Worm (Caenorhabditis elegans) whole organism, L1 larva: ENCODE data around the gene fars-3.

Experiments used
- C16A3.4 ChIP-seq: fragments of 150-350 bp; optimal IDR thresholded peaks from 2 replicates; lab custom pipeline; 2014; ENCODE audit warnings: missing biosample characterization, missing genetic modification characterization
- C34B4.2 ChIP-seq: sonication (generic microtip); optimal IDR thresholded peaks from 2 replicates; lab custom pipeline; 2017; ENCODE audit warnings: mild to moderate bottlenecking, missing genetic modification characterization, missing compliant biosample characterization
- Y116A8C.19 ChIP-seq: sonication (generic microtip); optimal IDR thresholded peaks from 2 replicates; lab custom pipeline; 2016; ENCODE audit warnings: missing compliant biosample characterization, missing genetic modification characterization, borderline replicate concordance
- aha-1 ChIP-seq: fragments of 150-350 bp; optimal IDR thresholded peaks from 2 replicates; lab custom pipeline; 2014; ENCODE audit warnings: missing biosample characterization, missing genetic modification characterization
- aly-2 ChIP-seq: fragments of 150-350 bp; optimal IDR thresholded peaks from 2 replicates; lab custom pipeline; 2014; ENCODE audit warnings: missing biosample characterization, missing genetic modification characterization
- blmp-1 ChIP-seq: fragments of 150-350 bp; optimal IDR thresholded peaks from 2 replicates; lab custom pipeline; 2014; ENCODE audit warnings: missing biosample characterization, missing genetic modification characterization
- ceh-8 ChIP-seq: fragments of 200-800 bp; sonication (Bioruptor generic); optimal IDR thresholded peaks from 2 replicates; lab custom pipeline; 2018; ENCODE audit warnings: mild to moderate bottlenecking, missing genetic modification characterization, moderate library complexity, missing compliant biosample characterization
- ceh-88 ChIP-seq: fragments of 200-800 bp; sonication (Bioruptor generic); IDR thresholded peaks from 2 replicates; pipeline ENCODE4 v1.3.6; 2022; ENCODE audit warnings: missing genetic modification characterization, missing compliant biosample characterization
- ceh-90 ChIP-seq: sonication (generic microtip); optimal IDR thresholded peaks from 2 replicates; lab custom pipeline; 2016; ENCODE audit warnings: missing genetic modification characterization, missing compliant biosample characterization
- ces-1 ChIP-seq: fragments of 150-350 bp; optimal IDR thresholded peaks from 2 replicates; lab custom pipeline; 2014; ENCODE audit warnings: missing biosample characterization, missing genetic modification reagents, missing genetic modification characterization
- dpl-1 ChIP-seq, 3 experiments: fragments of 150-350 bp in 2 of 3; sonication (generic microtip) in 1 of 3; optimal IDR thresholded peaks; 2 replicates each; lab custom pipeline; 2014 to 2017; ENCODE audit warnings: missing biosample characterization in 3 of 3, missing genetic modification characterization in 3 of 3, missing genetic modification reagents in 3 of 3
- dsc-1 ChIP-seq: sonication (generic microtip); optimal IDR thresholded peaks from 2 replicates; lab custom pipeline; 2016; ENCODE audit warnings: mild to moderate bottlenecking, missing genetic modification characterization, missing compliant biosample characterization
- efl-1 ChIP-seq, 4 experiments: fragments of 150-350 bp; optimal IDR thresholded peaks in 3 of 4; peaks in 1 of 4; 1 replicate in 1 of 4; 2 replicates in 3 of 4; lab custom pipeline; 2014; ENCODE audit warnings: missing biosample characterization in 2 of 4, missing genetic modification characterization in 2 of 4, missing genetic modification reagents in 2 of 4
- egl-13 ChIP-seq: sonication (generic microtip); optimal IDR thresholded peaks from 2 replicates; lab custom pipeline; 2016; ENCODE audit warnings: missing genotype, missing genetic modification reagents, missing genetic modification characterization, missing compliant biosample characterization
- elt-2 ChIP-seq: sonication (generic microtip); optimal IDR thresholded peaks from 2 replicates; lab custom pipeline; 2016; ENCODE audit warnings: missing genetic modification characterization, mild to moderate bottlenecking, inconsistent platforms, missing compliant biosample characterization, missing genetic modification reagents
- fkh-10 ChIP-seq: sonication (generic microtip); optimal IDR thresholded peaks from 2 replicates; lab custom pipeline; 2017; ENCODE audit warnings: missing biosample characterization, missing genetic modification reagents, missing genetic modification characterization
- fkh-4 ChIP-seq: sonication (generic microtip); optimal IDR thresholded peaks from 2 replicates; lab custom pipeline; 2016; ENCODE audit warnings: missing compliant biosample characterization, missing genetic modification characterization, borderline replicate concordance
- fkh-8 ChIP-seq: sonication (generic microtip); optimal IDR thresholded peaks from 2 replicates; lab custom pipeline; 2016; ENCODE audit warnings: mild to moderate bottlenecking, missing genetic modification characterization, missing compliant biosample characterization
- fos-1 ChIP-seq: fragments of 150-350 bp; optimal IDR thresholded peaks from 2 replicates; lab custom pipeline; 2014; ENCODE audit warnings: missing biosample characterization, missing genetic modification characterization
- hlh-4 ChIP-seq: sonication (generic microtip); optimal IDR thresholded peaks from 2 replicates; lab custom pipeline; 2016; ENCODE audit warnings: mild to moderate bottlenecking, missing genetic modification characterization, missing compliant biosample characterization
- jun-1 ChIP-seq: fragments of 150-350 bp; optimal IDR thresholded peaks from 2 replicates; lab custom pipeline; 2014; ENCODE audit warnings: missing biosample characterization, missing genetic modification reagents, missing genetic modification characterization
- lin-13 ChIP-seq: fragments of 150-350 bp; optimal IDR thresholded peaks from 2 replicates; lab custom pipeline; 2014; ENCODE audit warnings: missing biosample characterization, missing genetic modification reagents, missing genetic modification characterization
- lin-14 ChIP-seq: fragments of 200-800 bp; sonication (Bioruptor generic); optimal IDR thresholded peaks from 2 replicates; lab custom pipeline; 2018; ENCODE audit warnings: mild to moderate bottlenecking, missing genetic modification characterization, moderate library complexity, missing compliant biosample characterization
- lin-15B ChIP-seq: fragments of 150-350 bp; sonication (generic microtip); optimal IDR thresholded peaks from 3 replicates; lab custom pipeline; 2014; ENCODE audit warnings: missing biosample characterization, missing genetic modification characterization
- lin-35 ChIP-seq, 2 experiments: fragments of 150-350 bp; optimal IDR thresholded peaks; 2 replicates each; lab custom pipeline; 2014; ENCODE audit warnings: missing biosample characterization in 2 of 2, missing genetic modification characterization in 2 of 2, missing genetic modification reagents in 2 of 2
- lin-39 ChIP-seq: fragments of 150-350 bp; optimal IDR thresholded peaks from 2 replicates; lab custom pipeline; 2014; ENCODE audit warnings: missing biosample characterization, missing genetic modification reagents, missing genetic modification characterization
- lir-3 ChIP-seq: sonication (generic microtip); optimal IDR thresholded peaks from 2 replicates; lab custom pipeline; 2016; ENCODE audit warnings: mild to moderate bottlenecking, missing genetic modification characterization, moderate library complexity, missing compliant biosample characterization; ENCODE audit not compliant: poor library complexity
- lsy-2 ChIP-seq, 2 experiments: fragments of 150-350 bp; optimal IDR thresholded peaks; 2 replicates each; lab custom pipeline; 2014; ENCODE audit warnings: missing biosample characterization in 2 of 2, missing genetic modification characterization in 2 of 2
- mab-9 ChIP-seq: fragments of 200-800 bp; sonication (Bioruptor generic); IDR thresholded peaks from 2 replicates; pipeline ENCODE4 v1.3.6; 2022; ENCODE audit warnings: missing genetic modification reagents, missing genetic modification characterization, missing compliant biosample characterization
- mdl-1 ChIP-seq, 2 experiments: fragments of 150-350 bp; optimal IDR thresholded peaks; 2 replicates each; lab custom pipeline; 2014 to 2017; ENCODE audit warnings: missing biosample characterization in 2 of 2, missing genetic modification characterization in 2 of 2, inconsistent platforms in 1 of 2
- nhr-12 ChIP-seq: sonication (generic microtip); optimal IDR thresholded peaks from 2 replicates; lab custom pipeline; 2017; ENCODE audit warnings: missing biosample characterization, missing genetic modification characterization
- nhr-19 ChIP-seq: fragments of 200-800 bp; sonication (Bioruptor generic); conservative IDR thresholded peaks from 2 replicates; pipeline ENCODE4 v1.3.6; 2022; ENCODE audit warnings: missing genetic modification characterization, missing compliant biosample characterization
- nhr-71 ChIP-seq: sonication (generic microtip); optimal IDR thresholded peaks from 2 replicates; lab custom pipeline; 2016; ENCODE audit warnings: mild to moderate bottlenecking, missing genetic modification characterization, moderate library complexity, missing compliant biosample characterization
- nhr-76 ChIP-seq: sonication (generic microtip); optimal IDR thresholded peaks from 2 replicates; lab custom pipeline; 2017; ENCODE audit warnings: missing biosample characterization, missing genetic modification characterization
- nhr-77 ChIP-seq: fragments of 150-350 bp; optimal IDR thresholded peaks from 2 replicates; lab custom pipeline; 2014; ENCODE audit warnings: missing biosample characterization, missing genetic modification characterization
- pax-3 ChIP-seq: fragments of 200-800 bp; sonication (Bioruptor generic); optimal IDR thresholded peaks from 2 replicates; lab custom pipeline; 2018; ENCODE audit warnings: mild to moderate bottlenecking, missing genetic modification characterization, moderate library complexity, missing compliant biosample characterization
- pqm-1 ChIP-seq: sonication (generic microtip); optimal IDR thresholded peaks from 3 replicates; lab custom pipeline; 2017; ENCODE audit warnings: missing biosample characterization, missing genetic modification characterization
- rnt-1 ChIP-seq: sonication (generic microtip); optimal IDR thresholded peaks from 2 replicates; lab custom pipeline; 2016; ENCODE audit warnings: mild to moderate bottlenecking, missing genetic modification characterization, moderate library complexity, missing compliant biosample characterization
- skn-1 ChIP-seq: fragments of 150-350 bp; optimal IDR thresholded peaks from 2 replicates; lab custom pipeline; 2014; ENCODE audit warnings: missing biosample characterization, missing genetic modification characterization
- snu-23 ChIP-seq: sonication (generic microtip); optimal IDR thresholded peaks from 2 replicates; lab custom pipeline; 2016; ENCODE audit warnings: missing genetic modification characterization, missing compliant biosample characterization
- sup-37 ChIP-seq: fragments of 200-800 bp; sonication (Bioruptor generic); optimal IDR thresholded peaks from 2 replicates; lab custom pipeline; 2018; ENCODE audit warnings: mild to moderate bottlenecking, missing genetic modification characterization, missing compliant biosample characterization
- swsn-7 ChIP-seq: sonication (generic microtip); optimal IDR thresholded peaks from 2 replicates; lab custom pipeline; 2016; ENCODE audit warnings: missing genetic modification characterization, missing compliant biosample characterization
- tlp-1 ChIP-seq: fragments of 150-350 bp; optimal IDR thresholded peaks from 2 replicates; lab custom pipeline; 2014; ENCODE audit warnings: missing biosample characterization, missing genetic modification characterization
- unc-130 ChIP-seq: fragments of 150-350 bp; optimal IDR thresholded peaks from 2 replicates; lab custom pipeline; 2017; ENCODE audit warnings: missing biosample characterization, missing genetic modification characterization, inconsistent platforms
- unc-62 ChIP-seq: fragments of 150-350 bp; optimal IDR thresholded peaks from 2 replicates; lab custom pipeline; 2014; ENCODE audit warnings: missing biosample characterization, missing genetic modification reagents, missing genetic modification characterization
- unc-86 ChIP-seq: sonication (generic microtip); optimal IDR thresholded peaks from 2 replicates; lab custom pipeline; 2016; ENCODE audit warnings: missing genetic modification characterization, missing compliant biosample characterization
- unc-98 ChIP-seq: fragments of 200-800 bp; sonication (Bioruptor generic); IDR thresholded peaks from 2 replicates; pipeline ENCODE4 v1.3.6; 2022; ENCODE audit warnings: missing genetic modification characterization, missing compliant biosample characterization
- xbp-1 ChIP-seq: sonication (generic microtip); optimal IDR thresholded peaks from 2 replicates; lab custom pipeline; 2016; ENCODE audit warnings: missing genetic modification characterization, missing compliant biosample characterization
- zag-1 ChIP-seq: fragments of 150-350 bp; optimal IDR thresholded peaks from 2 replicates; lab custom pipeline; 2014; ENCODE audit warnings: missing biosample characterization, missing genetic modification characterization
- zip-4 ChIP-seq: fragments of 200-800 bp; sonication (Bioruptor generic); optimal IDR thresholded peaks from 2 replicates; lab custom pipeline; 2018; ENCODE audit warnings: mild to moderate bottlenecking, missing genetic modification characterization, moderate library complexity, missing compliant biosample characterization
- ztf-11 ChIP-seq, 2 experiments: sonication (generic microtip); optimal IDR thresholded peaks; 2 replicates each; lab custom pipeline; 2016 to 2017; ENCODE audit warnings: missing genetic modification characterization in 2 of 2, missing biosample characterization in 1 of 2, missing compliant biosample characterization in 1 of 2
- ztf-4 ChIP-seq: fragments of 150-350 bp; optimal IDR thresholded peaks from 2 replicates; lab custom pipeline; 2014; ENCODE audit warnings: missing biosample characterization, missing genetic modification characterization

The fars-3 gene

DNA sequence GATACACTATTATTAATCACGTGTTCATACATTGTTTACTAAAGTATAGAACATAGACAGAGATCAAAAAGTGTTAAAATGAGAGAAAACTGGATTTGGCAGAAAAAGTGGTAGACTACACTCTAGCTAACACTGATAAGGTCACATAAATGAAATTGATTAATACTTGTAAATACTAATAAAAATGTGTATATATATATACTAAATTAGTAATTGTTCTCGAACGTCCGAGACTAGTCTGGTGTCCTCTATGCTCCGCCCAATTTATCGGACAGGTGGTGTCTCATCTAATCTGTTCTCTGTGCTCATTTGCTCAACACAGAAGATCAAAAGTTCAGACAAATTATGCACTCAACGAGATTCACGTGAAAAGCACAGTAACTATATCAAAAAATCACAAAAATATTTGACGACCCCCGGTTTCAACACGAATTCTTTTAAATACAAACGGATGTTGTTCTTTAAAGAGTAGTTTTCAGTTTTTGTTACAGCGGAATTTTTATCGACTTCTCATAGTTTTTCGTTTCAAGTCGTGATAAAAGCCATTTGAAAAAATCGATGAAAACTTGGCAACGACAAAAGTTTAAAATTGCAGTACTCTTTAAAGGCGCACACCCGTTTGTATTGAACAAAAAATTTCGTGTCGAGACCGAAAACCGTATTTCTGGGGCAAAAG is 16.5 kb downstream of the fars-3 start:
- TF ChIP-seq xbp-1 (tag; lab: Kevin White, UChicago) (no peak), dsc-1 (tag; lab: Kevin White, UChicago) (peak; percentile 13), rnt-1 (peak; percentile 41), pqm-1 (no peak), blmp-1 (no peak), unc-86 (tag; lab: Kevin White, UChicago) (no peak), Y116A8C.19 (tag; lab: Kevin White, UChicago) (no peak), skn-1 (tag; lab: Kevin White, UChicago) (peak; percentile 9), nhr-71 (tag; lab: Kevin White, UChicago) (peak; percentile 76), unc-130 (tag; lab: Kevin White, UChicago) (peak; percentile 12), sup-37 (no peak), ces-1 (no peak), unc-98 (no peak), lin-35 (GFP tag; optimal IDR thresholded peaks at IDR 0.05; lab: Kevin White, UChicago) (no peak), nhr-76 (tag; lab: Kevin White, UChicago) (no peak), nhr-19 (GFP tag; lab: Robert Waterston, UW) (peak; percentile 82), lir-3 (tag; lab: Kevin White, UChicago) (no peak), tlp-1 (tag; lab: Kevin White, UChicago) (no peak), hlh-4 (tag; lab: Kevin White, UChicago) (no peak), aly-2 (tag; lab: Kevin White, UChicago) (no peak), ceh-88 (no peak), elt-2 (tag; lab: Kevin White, UChicago) (no peak), pax-3 (tag; lab: Kevin White, UChicago) (no peak), dpl-1 (GFP tag; optimal IDR thresholded peaks at IDR 0.05; lab: Kevin White, UChicago) (no peak), fkh-8 (tag; lab: Kevin White, UChicago) (peak; percentile 48), fos-1 (tag; lab: Kevin White, UChicago) (no peak), efl-1 (optimal IDR thresholded peaks at IDR 0.05; lab: Kevin White, UChicago) (no peak), efl-1 (GFP tag; optimal IDR thresholded peaks at IDR 0.05 in 1 of 2; lab: Kevin White, UChicago) (peak in 1 of 2 experiments; percentile 83), lsy-2 (tag; optimal IDR thresholded peaks at IDR 0.05; lab: Kevin White, UChicago) (peak in 1 of 2 experiments; percentile 48), aha-1 (tag; lab: Kevin White, UChicago) (no peak), unc-62 (GFP tag; lab: Kevin White, UChicago) (no peak), lin-14 (GFP tag; lab: Kevin White, UChicago) (peak; percentile 59), zag-1 (tag; lab: Kevin White, UChicago) (no peak), ceh-90 (tag; lab: Kevin White, UChicago) (no peak), snu-23 (GFP tag; lab: Kevin White, UChicago) (peak; percentile 34), ceh-8 (no peak), swsn-7 (no peak), nhr-12 (tag; lab: Kevin White, UChicago) (no peak), egl-13 (tag; lab: Kevin White, UChicago) (no peak), jun-1 (tag; lab: Kevin White, UChicago) (no peak), lin-13 (GFP tag; lab: Kevin White, UChicago) (no peak), lin-15B (tag; lab: Kevin White, UChicago) (no peak), ztf-4 (peak; percentile 50), ztf-11 (tag; optimal IDR thresholded peaks at IDR 0.05; lab: Kevin White, UChicago) (no peak), fkh-10 (GFP tag; lab: Kevin White, UChicago) (no peak), fkh-4 (tag; lab: Kevin White, UChicago) (no peak), C16A3.4 (tag; lab: Kevin White, UChicago) (peak; percentile 2), lin-39 (tag; lab: Kevin White, UChicago) (no peak), zip-4 (GFP tag; lab: Kevin White, UChicago) (no peak), mdl-1 (tag; optimal IDR thresholded peaks at IDR 0.05; lab: Kevin White, UChicago) (no peak), nhr-77 (tag; lab: Kevin White, UChicago) (no peak), C34B4.2 (tag; lab: Kevin White, UChicago) (no peak), mab-9 (no peak)
